Worm (Caenorhabditis elegans) whole organism, L2 larva: ENCODE measurements around the gene srx-98.

Source experiments
- ama-1 ChIP-seq: fragments of 150-350 bp; optimal IDR thresholded peaks from 2 replicates; lab custom pipeline; 2018; ENCODE audit warnings: inconsistent platforms
- ceh-16 ChIP-seq: fragments of 150-350 bp; optimal IDR thresholded peaks from 2 replicates; lab custom pipeline; 2014; ENCODE audit warnings: missing biosample characterization, missing genetic modification characterization
- elt-1 ChIP-seq: fragments of 150-350 bp; optimal IDR thresholded peaks from 2 replicates; lab custom pipeline; 2014; ENCODE audit warnings: missing biosample characterization, missing genetic modification characterization
- nhr-25 ChIP-seq: fragments of 150-350 bp; sonication (generic microtip); optimal IDR thresholded peaks from 3 replicates; lab custom pipeline; 2014; ENCODE audit warnings: missing biosample characterization, missing genetic modification characterization
- ztf-1 ChIP-seq: fragments of 200-800 bp; sonication (Bioruptor generic); conservative IDR thresholded peaks from 2 replicates; pipeline ENCODE4 v1.3.6; 2022; ENCODE audit warnings: missing genetic modification characterization, missing compliant biosample characterization

DNA sequence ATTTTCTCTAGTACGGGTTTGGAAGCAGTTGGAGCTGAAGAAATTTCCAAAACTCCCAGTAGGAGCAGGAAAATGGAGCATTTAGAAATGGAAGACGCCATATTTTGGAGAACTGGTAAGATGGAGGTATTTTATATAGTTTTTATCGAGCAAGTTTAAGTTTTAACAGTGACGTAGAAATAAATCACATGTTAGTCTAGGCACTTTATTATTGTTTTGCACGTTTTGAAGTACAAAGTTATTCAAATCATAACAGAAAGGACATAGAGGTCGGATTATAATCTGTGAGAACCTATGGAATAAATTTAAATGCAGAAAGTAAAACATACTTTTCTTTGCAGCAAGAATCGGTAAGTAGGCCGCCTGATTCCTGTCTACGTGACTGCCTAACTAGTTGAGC is 7.1 kb downstream of the srx-98 start, which contains the start of gene F19B10.6:
- no peak for TF ChIP-seq ama-1 (lab: Kevin White, UChicago)
- no peak for TF ChIP-seq elt-1 (tag; lab: Kevin White, UChicago)
- no peak for TF ChIP-seq ztf-1 (GFP tag; lab: Robert Waterston, UW)
- TF ChIP-seq nhr-25 (tag; lab: Kevin White, UChicago), result no peak
- TF ChIP-seq ceh-16 (tag; lab: Kevin White, UChicago), result no peak
